Fruit fly (Drosophila melanogaster): ENCODE data around the gene MagR.

MagR gene

DNA sequence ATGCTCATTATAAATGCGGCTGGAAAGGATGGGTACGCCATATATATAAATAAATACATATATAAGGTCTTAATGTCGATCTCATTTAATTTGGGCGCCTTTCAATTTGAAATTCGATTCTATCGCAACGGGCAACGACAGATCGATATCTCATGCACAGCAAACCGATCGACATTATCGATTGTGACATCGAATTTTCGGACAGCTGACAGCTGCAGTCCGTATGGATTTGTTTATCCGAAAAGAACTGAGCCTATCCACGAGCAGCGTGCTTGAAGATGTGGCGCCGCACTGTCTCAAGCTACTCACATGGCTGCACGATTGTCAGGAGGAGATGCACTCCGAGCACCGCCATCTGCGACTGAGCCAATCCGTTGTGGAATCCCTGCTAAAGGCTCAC, 2.1 kb upstream of the MagR start, which contains the start of gene CG8191 (continued):
- no peak for TF ChIP-seq CG8765 (GFP tag; IDR thresholded peaks at IDR 0.05)
- TF ChIP-seq E2f1 (GFP tag; IDR thresholded peaks at IDR 0.05): no peak
- no peak for TF ChIP-seq ham (GFP tag; IDR thresholded peaks at IDR 0.05)
- TF ChIP-seq knrl (GFP tag; IDR thresholded peaks at IDR 0.05; ENCODE audit: partially characterized antibody): peak; percentile 44; the same call in 2 of the 3 replicates
- TF ChIP-seq CG7357 (GFP tag; IDR thresholded peaks at IDR 0.05): no peak
- no peak for TF ChIP-seq dan (GFP tag; IDR thresholded peaks at IDR 0.05)
- no peak for TF ChIP-seq danr (GFP tag; IDR thresholded peaks at IDR 0.05)
- TF ChIP-seq HmgD (GFP tag; optimal IDR thresholded peaks at IDR 0.05): no peak
- TF ChIP-seq Fer1 (GFP tag; optimal IDR thresholded peaks at IDR 0.05): no peak
- TF ChIP-seq pzg (GFP tag; optimal IDR thresholded peaks at IDR 0.05): peak; percentile 44
- peak; percentile 61; the same call in 1 of the 3 replicates for TF ChIP-seq CG7963 (GFP tag; IDR thresholded peaks at IDR 0.05; ENCODE audit: partially characterized antibody)
- TF ChIP-seq CG15269 (tag; optimal IDR thresholded peaks at IDR 0.05): no peak
- TF ChIP-seq Med (GFP tag): peak; percentile 44
- peak; percentile 74; the same call in 3 of the 4 replicates for TF ChIP-seq Dll (GFP tag; IDR thresholded peaks at IDR 0.05; ENCODE audit: partially characterized antibody)
- no peak for TF ChIP-seq emc (GFP tag; optimal IDR thresholded peaks at IDR 0.05)
- TF ChIP-seq cato (GFP tag; optimal IDR thresholded peaks at IDR 0.05; ENCODE audit: borderline replicate concordance): no peak
- TF ChIP-seq insv (GFP tag; optimal IDR thresholded peaks at IDR 0.05): no peak
- TF ChIP-seq CG10366 (GFP tag; IDR thresholded peaks at IDR 0.05): no peak
- no peak for TF ChIP-seq CG31224 (GFP tag; IDR thresholded peaks at IDR 0.05)
- TF ChIP-seq amos (GFP tag; IDR thresholded peaks at IDR 0.05; ENCODE audit: partially characterized antibody): peak; percentile 72
- no peak for TF ChIP-seq CG12299 (tag; optimal IDR thresholded peaks at IDR 0.05)
- no peak for TF ChIP-seq HHEX (GFP tag; optimal IDR thresholded peaks at IDR 0.05)
- TF ChIP-seq pho (GFP tag; optimal IDR thresholded peaks at IDR 0.05): no peak
- TF ChIP-seq wor (GFP tag; IDR thresholded peaks at IDR 0.05): no peak
- TF ChIP-seq CG17912 (GFP tag; optimal IDR thresholded peaks at IDR 0.05): no peak
- TF ChIP-seq CG17385 (GFP tag; optimal IDR thresholded peaks at IDR 0.05): no peak
- TF ChIP-seq Stat92E (GFP tag; optimal IDR thresholded peaks at IDR 0.05): no peak
- TF ChIP-seq hb (GFP tag; IDR thresholded peaks at IDR 0.05; ENCODE audit: partially characterized antibody): peak; percentile 59; the same call in 1 of the 3 replicates
- TF ChIP-seq org-1 (GFP tag; optimal IDR thresholded peaks at IDR 0.05): no peak
- no peak for TF ChIP-seq sd (tag; optimal IDR thresholded peaks at IDR 0.05)
- no peak for TF ChIP-seq ash1 (GFP tag; optimal IDR thresholded peaks at IDR 0.05)
- no peak for TF ChIP-seq bigmax (GFP tag; optimal IDR thresholded peaks at IDR 0.05)
- TF ChIP-seq Awh (GFP tag; IDR thresholded peaks at IDR 0.05): no peak
- no peak for TF ChIP-seq CG17359 (tag; optimal IDR thresholded peaks at IDR 0.05)
- TF ChIP-seq exex (tag; optimal IDR thresholded peaks at IDR 0.05): no peak
- no peak for TF ChIP-seq pros (GFP tag; optimal IDR thresholded peaks at IDR 0.05)
- peak; percentile 62 for TF ChIP-seq sna (GFP tag; IDR thresholded peaks at IDR 0.05; ENCODE audit: partially characterized antibody)
- TF ChIP-seq caup (GFP tag; optimal IDR thresholded peaks at IDR 0.05; ENCODE audit: severe bottlenecking): no peak
- no peak for TF ChIP-seq CG4820 (GFP tag; optimal IDR thresholded peaks at IDR 0.05)
- no peak for TF ChIP-seq CG16815 (GFP tag; optimal IDR thresholded peaks at IDR 0.05)
- peak; percentile 84 for TF ChIP-seq tna (GFP tag; IDR thresholded peaks at IDR 0.05; ENCODE audit: partially characterized antibody)
- TF ChIP-seq crp (GFP tag; optimal IDR thresholded peaks at IDR 0.05): peak in 1 of 2 experiments; percentile 82
- TF ChIP-seq ATbp (GFP tag; optimal IDR thresholded peaks at IDR 0.05): no peak
- TF ChIP-seq run (tag; optimal IDR thresholded peaks at IDR 0.05): no peak
- TF ChIP-seq CG3847 (GFP tag; IDR thresholded peaks at IDR 0.05): no peak
- peak; percentile 87 for TF ChIP-seq E2f2 (GFP tag; IDR thresholded peaks at IDR 0.05)
- no peak for TF ChIP-seq scrt (GFP tag; optimal IDR thresholded peaks at IDR 0.05)
- peak; percentile 86 for TF ChIP-seq zen2 (GFP tag; IDR thresholded peaks at IDR 0.05; ENCODE audit: partially characterized antibody)
- TF ChIP-seq tll (GFP tag; optimal IDR thresholded peaks at IDR 0.05): no peak

Measured in whole organism, embryonic.